Worm (Caenorhabditis elegans) whole organism, L1 larva: Measurements from ENCODE around the gene C09G9.1.

Experiments
- C04F5.9 ChIP-seq: sonication (generic microtip); optimal IDR thresholded peaks from 2 replicates; lab custom pipeline; 2016; ENCODE audit warnings: missing genetic modification characterization, missing compliant biosample characterization
- C34B4.2 ChIP-seq: sonication (generic microtip); optimal IDR thresholded peaks from 2 replicates; lab custom pipeline; 2017; ENCODE audit warnings: mild to moderate bottlenecking, missing genetic modification characterization, missing compliant biosample characterization
- Y116A8C.19 ChIP-seq: sonication (generic microtip); optimal IDR thresholded peaks from 2 replicates; lab custom pipeline; 2016; ENCODE audit warnings: missing compliant biosample characterization, missing genetic modification characterization, borderline replicate concordance
- aha-1 ChIP-seq: fragments of 150-350 bp; optimal IDR thresholded peaks from 2 replicates; lab custom pipeline; 2014; ENCODE audit warnings: missing biosample characterization, missing genetic modification characterization
- ama-1 ChIP-seq: fragments of 150-350 bp; optimal IDR thresholded peaks from 2 replicates; lab custom pipeline; 2014
- blmp-1 ChIP-seq: fragments of 150-350 bp; optimal IDR thresholded peaks from 2 replicates; lab custom pipeline; 2014; ENCODE audit warnings: missing biosample characterization, missing genetic modification characterization
- ceh-8 ChIP-seq: fragments of 200-800 bp; sonication (Bioruptor generic); optimal IDR thresholded peaks from 2 replicates; lab custom pipeline; 2018; ENCODE audit warnings: mild to moderate bottlenecking, missing genetic modification characterization, moderate library complexity, missing compliant biosample characterization
- ceh-82 ChIP-seq, 3 experiments: fragments of 150-350 bp in 1 of 3; sonication (generic microtip) in 2 of 3; optimal IDR thresholded peaks; 2 replicates each; lab custom pipeline; 2014 to 2017; ENCODE audit warnings: missing biosample characterization in 3 of 3, missing genetic modification characterization in 3 of 3
- ceh-88 ChIP-seq: fragments of 200-800 bp; sonication (Bioruptor generic); IDR thresholded peaks from 2 replicates; pipeline ENCODE4 v1.3.6; 2022; ENCODE audit warnings: missing genetic modification characterization, missing compliant biosample characterization
- ces-1 ChIP-seq: fragments of 150-350 bp; optimal IDR thresholded peaks from 2 replicates; lab custom pipeline; 2014; ENCODE audit warnings: missing biosample characterization, missing genetic modification reagents, missing genetic modification characterization
- dsc-1 ChIP-seq: sonication (generic microtip); optimal IDR thresholded peaks from 2 replicates; lab custom pipeline; 2016; ENCODE audit warnings: mild to moderate bottlenecking, missing genetic modification characterization, missing compliant biosample characterization
- efl-1 ChIP-seq, 4 experiments: fragments of 150-350 bp; optimal IDR thresholded peaks in 3 of 4; peaks in 1 of 4; 1 replicate in 1 of 4; 2 replicates in 3 of 4; lab custom pipeline; 2014; ENCODE audit warnings: missing biosample characterization in 2 of 4, missing genetic modification characterization in 2 of 4, missing genetic modification reagents in 2 of 4
- egl-13 ChIP-seq: sonication (generic microtip); optimal IDR thresholded peaks from 2 replicates; lab custom pipeline; 2016; ENCODE audit warnings: missing genotype, missing genetic modification reagents, missing genetic modification characterization, missing compliant biosample characterization
- elt-2 ChIP-seq: sonication (generic microtip); optimal IDR thresholded peaks from 2 replicates; lab custom pipeline; 2016; ENCODE audit warnings: missing genetic modification characterization, mild to moderate bottlenecking, inconsistent platforms, missing compliant biosample characterization, missing genetic modification reagents
- ets-5 ChIP-seq: fragments of 200-800 bp; sonication (Bioruptor generic); IDR thresholded peaks from 2 replicates; pipeline ENCODE4 v1.3.6; 2022; ENCODE audit warnings: missing genetic modification characterization, missing compliant biosample characterization
- fkh-4 ChIP-seq: sonication (generic microtip); optimal IDR thresholded peaks from 2 replicates; lab custom pipeline; 2016; ENCODE audit warnings: missing compliant biosample characterization, missing genetic modification characterization, borderline replicate concordance
- fos-1 ChIP-seq: fragments of 150-350 bp; optimal IDR thresholded peaks from 2 replicates; lab custom pipeline; 2014; ENCODE audit warnings: missing biosample characterization, missing genetic modification characterization
- grh-1 ChIP-seq: fragments of 200-800 bp; sonication (Bioruptor generic); IDR thresholded peaks from 2 replicates; pipeline ENCODE4 v1.3.6; 2022; ENCODE audit warnings: missing genetic modification reagents, missing genetic modification characterization, missing compliant biosample characterization
- hlh-4 ChIP-seq: sonication (generic microtip); optimal IDR thresholded peaks from 2 replicates; lab custom pipeline; 2016; ENCODE audit warnings: mild to moderate bottlenecking, missing genetic modification characterization, missing compliant biosample characterization
- hpl-2 ChIP-seq: fragments of 150-350 bp; optimal IDR thresholded peaks from 2 replicates; lab custom pipeline; 2014; ENCODE audit warnings: missing biosample characterization, missing genetic modification reagents, missing genetic modification characterization
- isw-1 ChIP-seq: fragments of 200-800 bp; sonication (Bioruptor generic); IDR thresholded peaks from 2 replicates; pipeline ENCODE4 v1.3.6; 2022; ENCODE audit warnings: missing genetic modification characterization, missing compliant biosample characterization
- jun-1 ChIP-seq: fragments of 150-350 bp; optimal IDR thresholded peaks from 2 replicates; lab custom pipeline; 2014; ENCODE audit warnings: missing biosample characterization, missing genetic modification reagents, missing genetic modification characterization
- lin-13 ChIP-seq: fragments of 150-350 bp; optimal IDR thresholded peaks from 2 replicates; lab custom pipeline; 2014; ENCODE audit warnings: missing biosample characterization, missing genetic modification reagents, missing genetic modification characterization
- lin-14 ChIP-seq: fragments of 200-800 bp; sonication (Bioruptor generic); optimal IDR thresholded peaks from 2 replicates; lab custom pipeline; 2018; ENCODE audit warnings: mild to moderate bottlenecking, missing genetic modification characterization, moderate library complexity, missing compliant biosample characterization
- lin-15B ChIP-seq: fragments of 150-350 bp; sonication (generic microtip); optimal IDR thresholded peaks from 3 replicates; lab custom pipeline; 2014; ENCODE audit warnings: missing biosample characterization, missing genetic modification characterization
- lin-35 ChIP-seq, 2 experiments: fragments of 150-350 bp; optimal IDR thresholded peaks; 2 replicates each; lab custom pipeline; 2014; ENCODE audit warnings: missing biosample characterization in 2 of 2, missing genetic modification characterization in 2 of 2, missing genetic modification reagents in 2 of 2
- lin-39 ChIP-seq: fragments of 150-350 bp; optimal IDR thresholded peaks from 2 replicates; lab custom pipeline; 2014; ENCODE audit warnings: missing biosample characterization, missing genetic modification reagents, missing genetic modification characterization
- mdl-1 ChIP-seq, 2 experiments: fragments of 150-350 bp; optimal IDR thresholded peaks; 2 replicates each; lab custom pipeline; 2014 to 2017; ENCODE audit warnings: missing biosample characterization in 2 of 2, missing genetic modification characterization in 2 of 2, inconsistent platforms in 1 of 2
- nhr-11 ChIP-seq: fragments of 150-350 bp; optimal IDR thresholded peaks from 2 replicates; lab custom pipeline; 2014; ENCODE audit warnings: missing biosample characterization, missing genetic modification characterization
- nhr-19 ChIP-seq: fragments of 200-800 bp; sonication (Bioruptor generic); conservative IDR thresholded peaks from 2 replicates; pipeline ENCODE4 v1.3.6; 2022; ENCODE audit warnings: missing genetic modification characterization, missing compliant biosample characterization
- nhr-20 ChIP-seq: sonication (generic microtip); optimal IDR thresholded peaks from 2 replicates; lab custom pipeline; 2016; ENCODE audit warnings: mild to moderate bottlenecking, missing genetic modification characterization, missing compliant biosample characterization
- nhr-28 ChIP-seq: fragments of 150-350 bp; optimal IDR thresholded peaks from 2 replicates; lab custom pipeline; 2014; ENCODE audit warnings: missing biosample characterization, missing genetic modification characterization
- nhr-71 ChIP-seq: sonication (generic microtip); optimal IDR thresholded peaks from 2 replicates; lab custom pipeline; 2016; ENCODE audit warnings: mild to moderate bottlenecking, missing genetic modification characterization, moderate library complexity, missing compliant biosample characterization
- nhr-76 ChIP-seq: sonication (generic microtip); optimal IDR thresholded peaks from 2 replicates; lab custom pipeline; 2017; ENCODE audit warnings: missing biosample characterization, missing genetic modification characterization
- nhr-77 ChIP-seq: fragments of 150-350 bp; optimal IDR thresholded peaks from 2 replicates; lab custom pipeline; 2014; ENCODE audit warnings: missing biosample characterization, missing genetic modification characterization
- nhr-84 ChIP-seq: sonication (generic microtip); optimal IDR thresholded peaks from 2 replicates; lab custom pipeline; 2017; ENCODE audit warnings: missing biosample characterization, missing genetic modification characterization
- nhr-85 ChIP-seq: sonication (generic microtip); peaks from one replicate; lab custom pipeline; 2016; ENCODE audit warnings: missing genetic modification characterization, inconsistent platforms, missing compliant biosample characterization
- pag-3 ChIP-seq: sonication (generic microtip); optimal IDR thresholded peaks from 2 replicates; lab custom pipeline; 2017; ENCODE audit warnings: missing genetic modification characterization, mild to moderate bottlenecking, missing compliant biosample characterization, antibody characterized with exemption, borderline replicate concordance; ENCODE audit not compliant: insufficient read depth
- pax-3 ChIP-seq: fragments of 200-800 bp; sonication (Bioruptor generic); optimal IDR thresholded peaks from 2 replicates; lab custom pipeline; 2018; ENCODE audit warnings: mild to moderate bottlenecking, missing genetic modification characterization, moderate library complexity, missing compliant biosample characterization
- pqm-1 ChIP-seq: sonication (generic microtip); optimal IDR thresholded peaks from 3 replicates; lab custom pipeline; 2017; ENCODE audit warnings: missing biosample characterization, missing genetic modification characterization
- skn-1 ChIP-seq: fragments of 150-350 bp; optimal IDR thresholded peaks from 2 replicates; lab custom pipeline; 2014; ENCODE audit warnings: missing biosample characterization, missing genetic modification characterization
- snpc-4 ChIP-seq: fragments of 150-350 bp; optimal IDR thresholded peaks from 2 replicates; lab custom pipeline; 2014; ENCODE audit warnings: missing biosample characterization, missing genetic modification characterization
- sox-4 ChIP-seq: sonication (generic microtip); optimal IDR thresholded peaks from 2 replicates; lab custom pipeline; 2016; ENCODE audit warnings: missing genetic modification characterization, missing compliant biosample characterization
- sptf-1 ChIP-seq: fragments of 150-350 bp; optimal IDR thresholded peaks from 2 replicates; lab custom pipeline; 2014; ENCODE audit warnings: missing biosample characterization, missing genetic modification characterization
- tlp-1 ChIP-seq: fragments of 150-350 bp; optimal IDR thresholded peaks from 2 replicates; lab custom pipeline; 2014; ENCODE audit warnings: missing biosample characterization, missing genetic modification characterization
- unc-130 ChIP-seq: fragments of 150-350 bp; optimal IDR thresholded peaks from 2 replicates; lab custom pipeline; 2017; ENCODE audit warnings: missing biosample characterization, missing genetic modification characterization, inconsistent platforms
- unc-30 ChIP-seq: sonication (generic microtip); optimal IDR thresholded peaks from 2 replicates; lab custom pipeline; 2017; ENCODE audit warnings: missing biosample characterization, missing genetic modification characterization
- unc-62 ChIP-seq: fragments of 150-350 bp; optimal IDR thresholded peaks from 2 replicates; lab custom pipeline; 2014; ENCODE audit warnings: missing biosample characterization, missing genetic modification reagents, missing genetic modification characterization
- unc-86 ChIP-seq: sonication (generic microtip); optimal IDR thresholded peaks from 2 replicates; lab custom pipeline; 2016; ENCODE audit warnings: missing genetic modification characterization, missing compliant biosample characterization
- vab-15 ChIP-seq: sonication (generic microtip); optimal IDR thresholded peaks from 2 replicates; lab custom pipeline; 2017; ENCODE audit warnings: missing genotype, mild to moderate bottlenecking, missing genetic modification characterization, missing compliant biosample characterization
- xbp-1 ChIP-seq: sonication (generic microtip); optimal IDR thresholded peaks from 2 replicates; lab custom pipeline; 2016; ENCODE audit warnings: missing genetic modification characterization, missing compliant biosample characterization
- zip-4 ChIP-seq: fragments of 200-800 bp; sonication (Bioruptor generic); optimal IDR thresholded peaks from 2 replicates; lab custom pipeline; 2018; ENCODE audit warnings: mild to moderate bottlenecking, missing genetic modification characterization, moderate library complexity, missing compliant biosample characterization
- ztf-11 ChIP-seq, 2 experiments: sonication (generic microtip); optimal IDR thresholded peaks; 2 replicates each; lab custom pipeline; 2016 to 2017; ENCODE audit warnings: missing genetic modification characterization in 2 of 2, missing biosample characterization in 1 of 2, missing compliant biosample characterization in 1 of 2

C09G9.1 gene

ce11 chrIV:8824145-8824833 is 41.0 kb downstream of the C09G9.1 start, which contains the start of the genes col-117 and col-3 (continued):
- TF ChIP-seq fkh-4 (tag; lab: Kevin White, UChicago) (no peak), grh-1 (GFP tag; lab: Robert Waterston, UW) (0 out of 2 replicates have a peak, but pooled peaks have one; percentile 23), pqm-1 (tag; lab: Kevin White, UChicago) (no peak), jun-1 (no peak), mdl-1 (tag; optimal IDR thresholded peaks at IDR 0.05; lab: Kevin White, UChicago) (peak in 1 of 2 experiments; percentile 17), xbp-1 (tag; lab: Kevin White, UChicago) (no peak), unc-86 (tag; lab: Kevin White, UChicago) (no peak), ceh-88 (GFP tag; lab: Robert Waterston, UW) (no peak), aha-1 (tag; lab: Kevin White, UChicago) (no peak), ets-5 (GFP tag; lab: Robert Waterston, UW) (no peak), sptf-1 (no peak), lin-15B (tag; lab: Kevin White, UChicago) (no peak), vab-15 (tag; lab: Kevin White, UChicago) (peak; percentile 8), ces-1 (GFP tag; lab: Kevin White, UChicago) (no peak), nhr-85 (tag; lab: Kevin White, UChicago) (peak; percentile 98), snpc-4 (no peak), dsc-1 (tag; lab: Kevin White, UChicago) (no peak), pag-3 (tag; lab: Kevin White, UChicago) (peak; percentile 58), nhr-77 (tag; lab: Kevin White, UChicago) (no peak), sox-4 (tag; lab: Kevin White, UChicago) (no peak), ztf-11 (tag; optimal IDR thresholded peaks at IDR 0.05; lab: Kevin White, UChicago) (no peak), ceh-8 (GFP tag; lab: Kevin White, UChicago) (no peak), hpl-2 (GFP tag; lab: Kevin White, UChicago) (no peak), unc-130 (tag; lab: Kevin White, UChicago) (peak; percentile 67), Y116A8C.19 (tag; lab: Kevin White, UChicago) (no peak), lin-13 (GFP tag; lab: Kevin White, UChicago) (no peak), tlp-1 (tag; lab: Kevin White, UChicago) (peak; percentile 60), ceh-82 (tag; optimal IDR thresholded peaks at IDR 0.05; lab: Kevin White, UChicago) (no peak), elt-2 (tag; lab: Kevin White, UChicago) (no peak), ama-1 (no peak), unc-62 (no peak), nhr-28 (tag; lab: Kevin White, UChicago) (no peak), nhr-19 (peak; percentile 37), nhr-71 (tag; lab: Kevin White, UChicago) (peak; percentile 60), nhr-84 (tag; lab: Kevin White, UChicago) (no peak), nhr-76 (tag; lab: Kevin White, UChicago) (no peak), C34B4.2 (tag; lab: Kevin White, UChicago) (no peak), nhr-11 (no peak), skn-1 (no peak), C04F5.9 (tag; lab: Kevin White, UChicago) (no peak), lin-39 (tag; lab: Kevin White, UChicago) (no peak), egl-13 (tag; lab: Kevin White, UChicago) (no peak), isw-1 (GFP tag; lab: Robert Waterston, UW) (no peak), efl-1 (optimal IDR thresholded peaks at IDR 0.05; lab: Kevin White, UChicago) (no peak), efl-1 (GFP tag; optimal IDR thresholded peaks at IDR 0.05 in 1 of 2; lab: Kevin White, UChicago) (no peak), fos-1 (tag; lab: Kevin White, UChicago) (no peak), unc-30 (tag; lab: Kevin White, UChicago) (no peak), lin-35 (GFP tag; optimal IDR thresholded peaks at IDR 0.05; lab: Kevin White, UChicago) (peak in 1 of 2 experiments; percentile 1), zip-4 (no peak), nhr-20 (tag; lab: Kevin White, UChicago) (peak; percentile 79), hlh-4 (tag; lab: Kevin White, UChicago) (no peak), lin-14 (GFP tag; lab: Kevin White, UChicago) (peak; percentile 88), blmp-1 (peak; percentile 91), pax-3 (tag; lab: Kevin White, UChicago) (no peak)
